Worm (Caenorhabditis elegans) whole organism, L3 larva: Measurements from ENCODE around the gene acs-1.

Experiments used
- fos-1 ChIP-seq: fragments of 150-350 bp; optimal IDR thresholded peaks from 2 replicates; lab custom pipeline; 2014; ENCODE audit warnings: missing biosample characterization, missing genetic modification characterization
- nhr-76 ChIP-seq: fragments of 150-350 bp; sonication (generic microtip); optimal IDR thresholded peaks from 5 replicates; lab custom pipeline; 2014; ENCODE audit warnings: missing biosample characterization, missing genetic modification characterization
- unc-62 ChIP-seq: fragments of 150-350 bp; sonication (generic microtip); optimal IDR thresholded peaks from 4 replicates; lab custom pipeline; 2014; ENCODE audit warnings: missing biosample characterization, missing genetic modification reagents, missing genetic modification characterization

DNA sequence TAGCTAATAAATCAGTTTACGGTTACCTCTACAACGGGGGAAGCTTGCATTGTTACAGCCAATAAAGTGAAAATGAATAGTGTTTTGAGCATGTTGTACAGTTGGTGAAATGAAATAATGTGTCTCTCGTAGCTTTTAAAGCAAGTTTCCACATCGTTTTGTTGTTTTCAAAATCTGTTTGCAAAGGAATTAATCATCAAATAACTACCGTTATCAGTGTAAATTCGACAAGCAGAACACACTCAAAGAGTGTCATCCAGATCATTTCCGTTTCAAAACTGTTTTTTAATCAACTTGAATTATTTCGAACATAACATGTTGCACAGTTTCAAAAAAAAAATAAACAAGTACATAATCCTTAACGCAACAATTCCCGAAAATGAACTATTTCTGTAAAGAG, 32.2 kb downstream of the acs-1 start, which contains the start of gene spp-27:
- TF ChIP-seq unc-62 (GFP tag; lab: Kevin White, UChicago) (no peak), nhr-76 (tag; lab: Kevin White, UChicago) (no peak), fos-1 (tag; lab: Kevin White, UChicago) (no peak)
